Worm (Caenorhabditis elegans) whole organism, L1 larva: ENCODE results near the gene F42A6.1.

Experiments used
- C16A3.4 ChIP-seq: fragments of 150-350 bp; optimal IDR thresholded peaks from 2 replicates; lab custom pipeline; 2014; ENCODE audit warnings: missing biosample characterization, missing genetic modification characterization
- F16B12.6 ChIP-seq: fragments of 150-350 bp; optimal IDR thresholded peaks from 2 replicates; lab custom pipeline; 2014; ENCODE audit warnings: missing biosample characterization, missing genetic modification characterization
- aha-1 ChIP-seq: fragments of 150-350 bp; optimal IDR thresholded peaks from 2 replicates; lab custom pipeline; 2014; ENCODE audit warnings: missing biosample characterization, missing genetic modification characterization
- ama-1 ChIP-seq: fragments of 150-350 bp; optimal IDR thresholded peaks from 2 replicates; lab custom pipeline; 2014
- blmp-1 ChIP-seq: fragments of 150-350 bp; optimal IDR thresholded peaks from 2 replicates; lab custom pipeline; 2014; ENCODE audit warnings: missing biosample characterization, missing genetic modification characterization
- ceh-63 ChIP-seq: fragments of 200-800 bp; sonication (Bioruptor generic); optimal IDR thresholded peaks from 2 replicates; lab custom pipeline; 2018; ENCODE audit warnings: mild to moderate bottlenecking, missing genetic modification characterization, missing compliant biosample characterization
- ceh-8 ChIP-seq: fragments of 200-800 bp; sonication (Bioruptor generic); optimal IDR thresholded peaks from 2 replicates; lab custom pipeline; 2018; ENCODE audit warnings: mild to moderate bottlenecking, missing genetic modification characterization, moderate library complexity, missing compliant biosample characterization
- ceh-88 ChIP-seq: fragments of 200-800 bp; sonication (Bioruptor generic); IDR thresholded peaks from 2 replicates; pipeline ENCODE4 v1.3.6; 2022; ENCODE audit warnings: missing genetic modification characterization, missing compliant biosample characterization
- ceh-90 ChIP-seq: sonication (generic microtip); optimal IDR thresholded peaks from 2 replicates; lab custom pipeline; 2016; ENCODE audit warnings: missing genetic modification characterization, missing compliant biosample characterization
- efl-1 ChIP-seq, 4 experiments: fragments of 150-350 bp; optimal IDR thresholded peaks in 3 of 4; peaks in 1 of 4; 1 replicate in 1 of 4; 2 replicates in 3 of 4; lab custom pipeline; 2014; ENCODE audit warnings: missing biosample characterization in 2 of 4, missing genetic modification characterization in 2 of 4, missing genetic modification reagents in 2 of 4
- egl-13 ChIP-seq: sonication (generic microtip); optimal IDR thresholded peaks from 2 replicates; lab custom pipeline; 2016; ENCODE audit warnings: missing genotype, missing genetic modification reagents, missing genetic modification characterization, missing compliant biosample characterization
- egl-27 ChIP-seq, 2 experiments: fragments of 150-350 bp in 1 of 2; sonication (generic microtip); optimal IDR thresholded peaks; 3 replicates each; lab custom pipeline; 2017 to 2018; ENCODE audit warnings: missing biosample characterization in 2 of 2, missing genetic modification characterization in 2 of 2, missing genetic modification reagents in 2 of 2
- elt-2 ChIP-seq: sonication (generic microtip); optimal IDR thresholded peaks from 2 replicates; lab custom pipeline; 2016; ENCODE audit warnings: missing genetic modification characterization, mild to moderate bottlenecking, inconsistent platforms, missing compliant biosample characterization, missing genetic modification reagents
- fkh-10 ChIP-seq: sonication (generic microtip); optimal IDR thresholded peaks from 2 replicates; lab custom pipeline; 2017; ENCODE audit warnings: missing biosample characterization, missing genetic modification reagents, missing genetic modification characterization
- fkh-4 ChIP-seq: sonication (generic microtip); optimal IDR thresholded peaks from 2 replicates; lab custom pipeline; 2016; ENCODE audit warnings: missing compliant biosample characterization, missing genetic modification characterization, borderline replicate concordance
- grh-1 ChIP-seq: fragments of 200-800 bp; sonication (Bioruptor generic); IDR thresholded peaks from 2 replicates; pipeline ENCODE4 v1.3.6; 2022; ENCODE audit warnings: missing genetic modification reagents, missing genetic modification characterization, missing compliant biosample characterization
- jun-1 ChIP-seq: fragments of 150-350 bp; optimal IDR thresholded peaks from 2 replicates; lab custom pipeline; 2014; ENCODE audit warnings: missing biosample characterization, missing genetic modification reagents, missing genetic modification characterization
- lin-14 ChIP-seq: fragments of 200-800 bp; sonication (Bioruptor generic); optimal IDR thresholded peaks from 2 replicates; lab custom pipeline; 2018; ENCODE audit warnings: mild to moderate bottlenecking, missing genetic modification characterization, moderate library complexity, missing compliant biosample characterization
- lsy-2 ChIP-seq, 2 experiments: fragments of 150-350 bp; optimal IDR thresholded peaks; 2 replicates each; lab custom pipeline; 2014; ENCODE audit warnings: missing biosample characterization in 2 of 2, missing genetic modification characterization in 2 of 2
- mep-1 ChIP-seq: fragments of 150-350 bp; optimal IDR thresholded peaks from 2 replicates; lab custom pipeline; 2014; ENCODE audit warnings: missing biosample characterization, missing genetic modification characterization
- nhr-11 ChIP-seq: fragments of 150-350 bp; optimal IDR thresholded peaks from 2 replicates; lab custom pipeline; 2014; ENCODE audit warnings: missing biosample characterization, missing genetic modification characterization
- nhr-12 ChIP-seq: sonication (generic microtip); optimal IDR thresholded peaks from 2 replicates; lab custom pipeline; 2017; ENCODE audit warnings: missing biosample characterization, missing genetic modification characterization
- nhr-19 ChIP-seq: fragments of 200-800 bp; sonication (Bioruptor generic); conservative IDR thresholded peaks from 2 replicates; pipeline ENCODE4 v1.3.6; 2022; ENCODE audit warnings: missing genetic modification characterization, missing compliant biosample characterization
- nhr-20 ChIP-seq: sonication (generic microtip); optimal IDR thresholded peaks from 2 replicates; lab custom pipeline; 2016; ENCODE audit warnings: mild to moderate bottlenecking, missing genetic modification characterization, missing compliant biosample characterization
- nhr-47 ChIP-seq: sonication (generic microtip); optimal IDR thresholded peaks from 2 replicates; lab custom pipeline; 2016; ENCODE audit warnings: mild to moderate bottlenecking, missing genetic modification characterization, moderate library complexity, missing compliant biosample characterization
- nhr-71 ChIP-seq: sonication (generic microtip); optimal IDR thresholded peaks from 2 replicates; lab custom pipeline; 2016; ENCODE audit warnings: mild to moderate bottlenecking, missing genetic modification characterization, moderate library complexity, missing compliant biosample characterization
- nhr-76 ChIP-seq: sonication (generic microtip); optimal IDR thresholded peaks from 2 replicates; lab custom pipeline; 2017; ENCODE audit warnings: missing biosample characterization, missing genetic modification characterization
- nhr-85 ChIP-seq: sonication (generic microtip); peaks from one replicate; lab custom pipeline; 2016; ENCODE audit warnings: missing genetic modification characterization, inconsistent platforms, missing compliant biosample characterization
- nhr-90 ChIP-seq: sonication (generic microtip); optimal IDR thresholded peaks from 2 replicates; lab custom pipeline; 2016; ENCODE audit warnings: mild to moderate bottlenecking, missing genetic modification characterization, missing compliant biosample characterization; ENCODE audit not compliant: poor library complexity
- pag-3 ChIP-seq: sonication (generic microtip); optimal IDR thresholded peaks from 2 replicates; lab custom pipeline; 2017; ENCODE audit warnings: missing genetic modification characterization, mild to moderate bottlenecking, missing compliant biosample characterization, antibody characterized with exemption, borderline replicate concordance; ENCODE audit not compliant: insufficient read depth
- snu-23 ChIP-seq: sonication (generic microtip); optimal IDR thresholded peaks from 2 replicates; lab custom pipeline; 2016; ENCODE audit warnings: missing genetic modification characterization, missing compliant biosample characterization
- sox-4 ChIP-seq: sonication (generic microtip); optimal IDR thresholded peaks from 2 replicates; lab custom pipeline; 2016; ENCODE audit warnings: missing genetic modification characterization, missing compliant biosample characterization
- sptf-1 ChIP-seq: fragments of 150-350 bp; optimal IDR thresholded peaks from 2 replicates; lab custom pipeline; 2014; ENCODE audit warnings: missing biosample characterization, missing genetic modification characterization
- sup-37 ChIP-seq: fragments of 200-800 bp; sonication (Bioruptor generic); optimal IDR thresholded peaks from 2 replicates; lab custom pipeline; 2018; ENCODE audit warnings: mild to moderate bottlenecking, missing genetic modification characterization, missing compliant biosample characterization
- swsn-7 ChIP-seq: sonication (generic microtip); optimal IDR thresholded peaks from 2 replicates; lab custom pipeline; 2016; ENCODE audit warnings: missing genetic modification characterization, missing compliant biosample characterization
- unc-130 ChIP-seq: fragments of 150-350 bp; optimal IDR thresholded peaks from 2 replicates; lab custom pipeline; 2017; ENCODE audit warnings: missing biosample characterization, missing genetic modification characterization, inconsistent platforms
- unc-30 ChIP-seq: sonication (generic microtip); optimal IDR thresholded peaks from 2 replicates; lab custom pipeline; 2017; ENCODE audit warnings: missing biosample characterization, missing genetic modification characterization
- xbp-1 ChIP-seq: sonication (generic microtip); optimal IDR thresholded peaks from 2 replicates; lab custom pipeline; 2016; ENCODE audit warnings: missing genetic modification characterization, missing compliant biosample characterization

The F42A6.1 gene

ce11 chrIV:3373370-3373769 lies 18.5 kb downstream of the F42A6.1 start:
- no peak for TF ChIP-seq efl-1 (optimal IDR thresholded peaks at IDR 0.05; lab: Kevin White, UChicago)
- TF ChIP-seq efl-1 (GFP tag; optimal IDR thresholded peaks at IDR 0.05 in 1 of 2; lab: Kevin White, UChicago) = peak in 1 of 2 experiments; percentile 89
- TF ChIP-seq nhr-19 (GFP tag; lab: Robert Waterston, UW) = no peak
- no peak for TF ChIP-seq lin-14 (GFP tag; lab: Kevin White, UChicago)
- TF ChIP-seq nhr-90 = peak; percentile 19
- no peak for TF ChIP-seq ceh-63 (GFP tag; lab: Kevin White, UChicago)
- no peak for TF ChIP-seq sox-4
- no peak for TF ChIP-seq sup-37 (GFP tag; lab: Kevin White, UChicago)
- no peak for TF ChIP-seq pag-3 (tag; lab: Kevin White, UChicago)
- no peak for TF ChIP-seq egl-13
- TF ChIP-seq nhr-71 (tag; lab: Kevin White, UChicago) = peak; percentile 19
- TF ChIP-seq ama-1 (lab: Kevin White, UChicago) = no peak
- no peak for TF ChIP-seq nhr-20 (tag; lab: Kevin White, UChicago)

ce11 chrIV:3378080-3378804 lies 23.4 kb downstream of the F42A6.1 start, which contains the start of gene otub-4:
Gene otub-4, minus strand, starts transcription at chrIV:3378130.
- TF ChIP-seq efl-1 (optimal IDR thresholded peaks at IDR 0.05; lab: Kevin White, UChicago) (no peak), efl-1 (GFP tag; optimal IDR thresholded peaks at IDR 0.05 in 1 of 2; lab: Kevin White, UChicago) (peak in 1 of 2 experiments; percentile 46), mep-1 (tag; lab: Kevin White, UChicago) (no peak), ceh-63 (GFP tag; lab: Kevin White, UChicago) (no peak), sptf-1 (tag; lab: Kevin White, UChicago) (no peak)
- TF ChIP-seq, all 84 proteins: peak for 1

ce11 chrIV:3382338-3382907 lies 27.6 kb downstream of the F42A6.1 start, which contains the start of gene B0546.3:
Gene B0546.3, minus strand, starts transcription at chrIV:3382841.
- TF ChIP-seq nhr-47 (tag; lab: Kevin White, UChicago) (peak; percentile 33), nhr-85 (tag; lab: Kevin White, UChicago) (peak; percentile 43), ceh-90 (tag; lab: Kevin White, UChicago) (no peak), elt-2 (tag; lab: Kevin White, UChicago) (peak; percentile 9), jun-1 (tag; lab: Kevin White, UChicago) (no peak), nhr-71 (tag; lab: Kevin White, UChicago) (peak; percentile 5), efl-1 (optimal IDR thresholded peaks at IDR 0.05; lab: Kevin White, UChicago) (no peak), efl-1 (GFP tag; optimal IDR thresholded peaks at IDR 0.05 in 1 of 2; lab: Kevin White, UChicago) (peak in 1 of 2 experiments; percentile 76)

ce11 chrIV:3383203-3383602 lies 28.3 kb downstream of the F42A6.1 start:
- TF ChIP-seq elt-2 (tag; lab: Kevin White, UChicago) (no peak), unc-30 (tag; lab: Kevin White, UChicago) (no peak), nhr-90 (no peak), unc-130 (tag; lab: Kevin White, UChicago) (no peak), nhr-11 (tag; lab: Kevin White, UChicago) (no peak), lsy-2 (tag; optimal IDR thresholded peaks at IDR 0.05; lab: Kevin White, UChicago) (peak; percentile 20 to 21), nhr-12 (no peak), ceh-88 (GFP tag; lab: Robert Waterston, UW) (no peak)
- TF ChIP-seq, all 84 proteins: peak for 1

- TF ChIP-seq pag-3 (tag; lab: Kevin White, UChicago) = no peak
- no peak for TF ChIP-seq blmp-1 (tag; lab: Kevin White, UChicago)
These were observed 29.2 kb downstream of the F42A6.1 start, which contains the start of gene B0546.4 for ce11 chrIV:3384047-3384446. Gene B0546.4, minus strand, starts transcription at chrIV:3384147.

- TF ChIP-seq fkh-10 (GFP tag; lab: Kevin White, UChicago) = peak; percentile 90
- TF ChIP-seq nhr-12 = no peak
- TF ChIP-seq nhr-76 (tag; lab: Kevin White, UChicago) = no peak
- TF ChIP-seq xbp-1 (tag; lab: Kevin White, UChicago) = peak; percentile 93
- peak; percentile 93 for TF ChIP-seq aha-1 (tag; lab: Kevin White, UChicago)
- TF ChIP-seq swsn-7 (tag; lab: Kevin White, UChicago) = peak; percentile 96
- TF ChIP-seq F16B12.6 (tag; lab: Kevin White, UChicago) = peak; percentile 74
- peak; percentile 99 for TF ChIP-seq blmp-1 (tag; lab: Kevin White, UChicago)
- peak; percentile 98 for TF ChIP-seq nhr-71 (tag; lab: Kevin White, UChicago)
- peak; percentile 28 for TF ChIP-seq sup-37 (GFP tag; lab: Kevin White, UChicago)
- TF ChIP-seq nhr-19 (GFP tag; lab: Robert Waterston, UW) = peak; percentile 95
- TF ChIP-seq grh-1 (GFP tag; lab: Robert Waterston, UW) = peak; percentile 92
- TF ChIP-seq egl-27 (tag; optimal IDR thresholded peaks at IDR 0.05; lab: Kevin White, UChicago) = peak in 1 of 2 experiments; percentile 55
- peak; percentile 65 for TF ChIP-seq C16A3.4 (tag; lab: Kevin White, UChicago)
- TF ChIP-seq snu-23 (GFP tag; lab: Kevin White, UChicago) = peak; percentile 97
- TF ChIP-seq ceh-8 = peak; percentile 87
- TF ChIP-seq fkh-4 (tag; lab: Kevin White, UChicago) = peak; percentile 49
These were observed 29.7 kb downstream of the F42A6.1 start for ce11 chrIV:3384593-3384992.
